Fruit fly (Drosophila melanogaster): ENCODE results near the gene dos.
A peak's percentile ranks its signal among the peaks of the same experiment; 100 is the strongest.

dos gene

DNA sequence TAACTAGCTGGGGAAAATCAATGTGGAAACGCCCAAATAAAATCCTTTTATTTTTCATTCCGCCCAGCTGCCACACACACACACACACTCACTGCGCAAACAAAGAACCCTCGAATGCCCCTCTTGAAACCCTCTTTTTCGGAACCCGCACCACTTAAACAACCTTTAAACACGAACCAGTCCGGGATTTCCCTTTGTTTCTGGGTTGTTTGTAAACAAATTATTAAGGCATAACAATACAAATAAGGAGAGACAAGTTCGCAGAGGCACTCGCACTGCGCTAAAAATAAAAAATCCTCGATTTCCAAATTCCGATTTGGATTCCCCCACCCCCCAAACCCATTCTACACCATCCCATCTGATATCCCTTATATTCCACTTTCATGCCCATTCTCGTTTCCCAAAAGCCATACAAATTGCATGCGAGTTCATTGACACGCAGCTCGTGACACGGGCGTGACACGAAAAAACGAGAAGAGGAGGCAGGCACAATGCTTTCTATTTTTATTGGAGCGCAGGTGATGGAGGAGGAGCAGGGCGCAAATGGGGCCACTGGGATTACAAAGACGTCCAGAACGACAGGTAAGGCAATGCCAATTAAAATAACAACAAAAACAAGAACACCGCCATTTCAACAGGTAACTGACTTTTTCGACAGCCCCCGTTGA lies 9.5 kb upstream of the dos start (continued):
- no peak for TF ChIP-seq stwl (tag; optimal IDR thresholded peaks at IDR 0.05)
- TF ChIP-seq CG5180 (GFP tag; optimal IDR thresholded peaks at IDR 0.05): no peak
- no peak for TF ChIP-seq CG12071 (GFP tag; optimal IDR thresholded peaks at IDR 0.05)
- TF ChIP-seq CG5953 (GFP tag; IDR thresholded peaks at IDR 0.05): no peak
- TF ChIP-seq CG3065 (GFP tag; optimal IDR thresholded peaks at IDR 0.05): no peak
- no peak for TF ChIP-seq CG10366 (GFP tag; IDR thresholded peaks at IDR 0.05)
- no peak for TF ChIP-seq pros (GFP tag; optimal IDR thresholded peaks at IDR 0.05)
- TF ChIP-seq sens (GFP tag): peak; percentile 23
- no peak for TF ChIP-seq Stat92E (GFP tag; optimal IDR thresholded peaks at IDR 0.05)
- TF ChIP-seq CG12219 (GFP tag; optimal IDR thresholded peaks at IDR 0.05): no peak
- no peak for TF ChIP-seq BtbVII (GFP tag; optimal IDR thresholded peaks at IDR 0.05)
- no peak for TF ChIP-seq CG14710 (tag; optimal IDR thresholded peaks at IDR 0.05)
- no peak for TF ChIP-seq Ssrp (tag; optimal IDR thresholded peaks at IDR 0.05)
- TF ChIP-seq ci (GFP tag; IDR thresholded peaks at IDR 0.05): no peak
- no peak for TF ChIP-seq sc (optimal IDR thresholded peaks at IDR 0.05)
- TF ChIP-seq sc (GFP tag; optimal IDR thresholded peaks at IDR 0.05): no peak
- no peak for TF ChIP-seq CG4404 (GFP tag; IDR thresholded peaks at IDR 0.05)
- TF ChIP-seq org-1 (GFP tag; optimal IDR thresholded peaks at IDR 0.05): no peak
- no peak for TF ChIP-seq CG8944 (GFP tag; optimal IDR thresholded peaks at IDR 0.05)
- TF ChIP-seq gcm2 (GFP tag; optimal IDR thresholded peaks at IDR 0.05): no peak
- no peak for TF ChIP-seq emc (GFP tag; optimal IDR thresholded peaks at IDR 0.05)
- TF ChIP-seq abd-A (tag; optimal IDR thresholded peaks at IDR 0.05): peak; percentile 19
- no peak for TF ChIP-seq CG9817 (tag; optimal IDR thresholded peaks at IDR 0.05)
- no peak for TF ChIP-seq CG13624 (GFP tag; optimal IDR thresholded peaks at IDR 0.05)
- TF ChIP-seq CG12104 (GFP tag; optimal IDR thresholded peaks at IDR 0.05): no peak
- no peak for TF ChIP-seq lola (GFP tag; optimal IDR thresholded peaks at IDR 0.05)
- TF ChIP-seq HLH4C (GFP tag; IDR thresholded peaks at IDR 0.05; ENCODE audit: partially characterized antibody): peak; percentile 54; the same call in 1 of the 3 replicates
- TF ChIP-seq CG2875 (GFP tag; optimal IDR thresholded peaks at IDR 0.05): no peak
- no peak for TF ChIP-seq ttk (GFP tag; IDR thresholded peaks at IDR 0.05)
- no peak for TF ChIP-seq CG11093 (GFP tag; IDR thresholded peaks at IDR 0.05)
- no peak for TF ChIP-seq CG3838 (GFP tag; optimal IDR thresholded peaks at IDR 0.05)
- TF ChIP-seq jing (GFP tag; optimal IDR thresholded peaks at IDR 0.05): no peak
- TF ChIP-seq ken (GFP tag; IDR thresholded peaks at IDR 0.05): no peak
- no peak for TF ChIP-seq CG7745 (tag; optimal IDR thresholded peaks at IDR 0.05)
- no peak for TF ChIP-seq p53 (GFP tag; optimal IDR thresholded peaks at IDR 0.05)

DNA sequence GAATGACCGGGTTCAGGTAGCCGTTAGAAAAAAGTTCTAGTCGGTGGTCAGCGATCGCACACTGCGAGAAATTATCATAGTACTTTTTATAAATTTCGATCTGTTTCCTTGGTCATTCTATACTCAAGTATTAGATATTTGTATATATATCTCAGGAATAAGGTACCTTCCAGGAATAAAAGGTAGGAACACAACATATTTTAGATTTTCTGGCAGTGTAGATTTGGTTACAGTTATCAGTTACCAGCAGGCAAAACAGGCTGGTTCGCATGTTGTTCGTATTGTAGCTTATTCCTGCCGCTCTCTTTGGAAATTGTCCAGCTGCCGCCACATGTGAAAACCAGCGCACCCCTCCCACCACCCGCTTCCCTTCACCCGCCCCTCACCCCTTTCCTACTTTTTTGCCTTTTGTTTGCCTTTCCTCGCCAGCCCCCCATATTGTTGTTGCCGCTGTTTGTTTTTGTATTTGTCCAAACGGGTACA lies 7.8 kb upstream of the dos start:
- TF ChIP-seq schlank (tag; optimal IDR thresholded peaks at IDR 0.05) (peak; percentile 60), CG13624 (GFP tag; optimal IDR thresholded peaks at IDR 0.05) (peak; percentile 61), CG4854 (GFP tag; optimal IDR thresholded peaks at IDR 0.05) (peak; percentile 77), CG30431 (GFP tag; optimal IDR thresholded peaks at IDR 0.05) (peak; percentile 80), B-H2 (GFP tag; optimal IDR thresholded peaks at IDR 0.05) (no peak), CG13424 (tag; optimal IDR thresholded peaks at IDR 0.05) (peak; percentile 86), CG6254 (GFP tag; optimal IDR thresholded peaks at IDR 0.05) (peak; percentile 82), eyg (GFP tag; optimal IDR thresholded peaks at IDR 0.05) (peak; percentile 37), D (optimal IDR thresholded peaks at IDR 0.05) (no peak), D (GFP tag; optimal IDR thresholded peaks at IDR 0.05) (peak; percentile 84), lmd (GFP tag; IDR thresholded peaks at IDR 0.05) (peak; percentile 80), fu2 (GFP tag; optimal IDR thresholded peaks at IDR 0.05) (peak; percentile 58), Bdp1 (GFP tag; optimal IDR thresholded peaks at IDR 0.05) (peak; percentile 66), TFAM (GFP tag; optimal IDR thresholded peaks at IDR 0.05) (peak; percentile 38), sc (optimal IDR thresholded peaks at IDR 0.05) (no peak), sc (GFP tag; optimal IDR thresholded peaks at IDR 0.05) (peak; percentile 81), Scr (GFP tag; IDR thresholded peaks at IDR 0.05; ENCODE audit: partially characterized antibody) (no peak), chn (GFP tag; optimal IDR thresholded peaks at IDR 0.05) (peak; percentile 76), Drgx (GFP tag; IDR thresholded peaks at IDR 0.05) (peak; percentile 84), psq (GFP tag; optimal IDR thresholded peaks at IDR 0.05) (peak; percentile 60)
